Fruit fly (Drosophila melanogaster) whole organism, wandering third instar larva: ENCODE data around the gene CG17199.

ENCODE experiments used
- Sp1 ChIP-seq: fragments of 200-800 bp; sonication (Bioruptor generic); optimal IDR thresholded peaks from 3 replicates; lab custom pipeline; 2019; ENCODE audit warnings: missing biosample characterization, mild to moderate bottlenecking, missing genetic modification characterization, moderate library complexity
- psq ChIP-seq: fragments of 200-800 bp; sonication (Bioruptor generic); optimal IDR thresholded peaks from 3 replicates; lab custom pipeline; 2017; ENCODE audit warnings: missing biosample characterization, mild to moderate bottlenecking, missing genetic modification characterization, moderate library complexity

DNA sequence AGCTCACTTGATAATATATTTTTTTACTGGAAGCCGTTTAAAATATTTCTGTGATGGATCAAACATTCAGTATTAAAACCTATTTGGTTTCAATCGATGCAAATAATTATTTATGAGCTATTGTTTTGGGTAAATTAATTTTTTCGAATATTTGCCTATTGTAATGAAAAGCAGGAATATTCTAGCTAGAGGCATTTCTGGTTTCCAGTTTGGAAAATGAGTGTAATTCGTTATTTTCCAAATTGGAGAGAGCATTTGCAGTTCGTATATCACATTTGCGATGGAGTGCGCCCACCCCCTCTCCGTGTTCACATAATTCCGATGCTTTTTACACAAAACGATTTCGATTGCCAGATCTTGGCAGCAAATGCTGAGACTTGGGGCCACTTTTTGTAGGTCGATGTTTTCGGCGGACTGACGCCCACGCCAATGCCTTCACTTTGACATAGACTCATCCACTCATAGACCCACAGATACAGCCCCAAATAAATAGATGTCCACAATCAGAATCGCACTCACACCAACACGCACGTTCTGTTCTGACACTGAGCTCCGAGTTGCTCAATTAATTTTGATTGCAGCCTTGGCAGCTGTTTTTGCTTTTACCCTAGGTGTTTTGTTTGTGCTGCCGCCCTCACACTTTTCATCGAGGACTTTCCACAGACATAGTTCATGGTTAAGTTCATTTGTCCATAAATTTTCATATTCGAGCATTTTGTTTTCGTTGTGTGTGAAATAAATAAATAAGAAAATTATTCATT lies 41.8 kb downstream of the CG17199 start:
- TF ChIP-seq Sp1 (no peak), psq (GFP tag; lab: Kevin White, UChicago) (no peak)
